Worm (Caenorhabditis elegans): Measurements from ENCODE around the gene glrx-22.

The glrx-22 gene

DNA sequence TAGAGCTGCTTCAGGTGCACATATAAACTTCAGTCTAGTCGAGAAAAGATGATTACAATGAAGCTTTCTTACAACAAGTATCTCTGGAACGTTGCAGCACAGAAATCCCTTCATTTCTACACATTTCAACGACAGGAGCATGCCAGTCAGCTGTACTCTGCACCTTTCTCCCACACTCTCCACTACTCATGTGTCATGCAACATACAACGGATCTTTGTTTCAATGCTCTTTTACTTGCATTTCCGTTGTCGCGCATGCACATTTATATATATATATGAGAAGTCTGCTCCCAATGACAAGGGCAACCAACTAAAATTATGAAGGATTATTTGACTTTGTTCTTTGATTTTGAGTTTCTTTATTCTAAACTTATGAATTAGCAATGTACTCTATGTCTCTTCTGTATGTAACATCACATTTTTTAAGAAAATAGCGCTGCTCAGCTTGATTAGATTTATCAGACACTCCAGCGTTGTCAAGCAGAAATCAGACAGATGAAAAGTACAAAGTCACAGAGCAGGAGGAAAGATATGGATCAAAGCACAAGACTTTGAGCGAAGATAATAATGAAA, 34.2 kb upstream of the glrx-22 start:
- TF ChIP-seq mxl-2 (GFP tag; conservative IDR thresholded peaks at IDR 0.05) (no peak), ctbp-1 (GFP tag; IDR thresholded peaks at IDR 0.05) (no peak), nhr-111 (GFP tag; optimal IDR thresholded peaks at IDR 0.05) (no peak), spr-3 (GFP tag; optimal IDR thresholded peaks at IDR 0.05) (no peak), unc-62 (GFP tag; optimal IDR thresholded peaks at IDR 0.05 in 1 of 2) (peak in 1 of 2 experiments; percentile 94), unc-62 (tag; optimal IDR thresholded peaks at IDR 0.05) (no peak), hlh-30 (tag; optimal IDR thresholded peaks at IDR 0.05; ENCODE audit: insufficient read depth) (peak; percentile 14)

DNA sequence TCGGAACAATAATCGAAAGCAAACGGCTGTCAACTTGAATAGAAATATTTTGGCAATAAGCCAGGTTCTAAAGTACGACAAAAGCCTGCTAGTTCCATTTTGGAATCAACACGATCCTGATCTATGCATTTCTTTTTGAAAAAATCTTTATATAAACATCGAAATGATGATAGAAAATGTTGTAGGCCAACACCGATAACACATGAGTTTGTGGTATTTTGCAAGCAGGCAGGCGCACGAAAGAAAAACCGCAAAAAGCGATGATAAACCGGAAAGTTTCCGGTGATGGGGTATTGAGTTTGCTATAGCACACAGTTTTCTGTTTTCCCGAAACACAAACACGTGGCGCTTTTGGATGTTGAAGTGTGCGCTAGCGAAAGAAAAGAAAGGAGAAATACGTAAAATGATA, 33.1 kb upstream of the glrx-22 start:
- peak; percentile 43 for TF ChIP-seq hlh-11 (tag; optimal IDR thresholded peaks at IDR 0.05)
- TF ChIP-seq hif-1 (tag; optimal IDR thresholded peaks at IDR 0.05) = no peak
- no peak for TF ChIP-seq F44E2.7 (GFP tag; IDR thresholded peaks at IDR 0.05)
- no peak for TF ChIP-seq lin-13 (GFP tag; optimal IDR thresholded peaks at IDR 0.05)
- TF ChIP-seq skn-1 (tag; optimal IDR thresholded peaks at IDR 0.05) = no peak
- no peak for TF ChIP-seq nhr-102 (tag; optimal IDR thresholded peaks at IDR 0.05)
- no peak for TF ChIP-seq spr-1 (tag; optimal IDR thresholded peaks at IDR 0.05)
- no peak for TF ChIP-seq lin-1 (GFP tag; IDR thresholded peaks at IDR 0.05)
- TF ChIP-seq nhr-237 (tag; optimal IDR thresholded peaks at IDR 0.05) = no peak
- no peak for TF ChIP-seq R02D3.7 (tag; optimal IDR thresholded peaks at IDR 0.05)
- TF ChIP-seq dpl-1 (GFP tag; optimal IDR thresholded peaks at IDR 0.05) = no peak
- no peak for TF ChIP-seq daf-16 (GFP tag; optimal IDR thresholded peaks at IDR 0.05)
- TF ChIP-seq daf-16 (tag; optimal IDR thresholded peaks at IDR 0.05) = peak; percentile 58
- no peak for TF ChIP-seq ctbp-1 (GFP tag; IDR thresholded peaks at IDR 0.05)
- TF ChIP-seq tra-1 (GFP tag; IDR thresholded peaks at IDR 0.05) = no peak
- no peak for TF ChIP-seq saeg-2 (GFP tag; IDR thresholded peaks at IDR 0.05)
- TF ChIP-seq madf-9 (GFP tag; conservative IDR thresholded peaks at IDR 0.05) = no peak
- no peak for TF ChIP-seq F37D6.2 (tag; optimal IDR thresholded peaks at IDR 0.05)
- TF ChIP-seq pha-4 (GFP tag; IDR thresholded peaks at IDR 0.05) = no peak
- TF ChIP-seq pha-4 (tag; optimal IDR thresholded peaks at IDR 0.05) = no peak
- TF ChIP-seq daf-19 (GFP tag; conservative IDR thresholded peaks at IDR 0.05) = no peak
- peak; percentile 50 for TF ChIP-seq nhr-77 (tag; optimal IDR thresholded peaks at IDR 0.05)
- TF ChIP-seq spr-3 (GFP tag; optimal IDR thresholded peaks at IDR 0.05) = no peak
- TF ChIP-seq ZK337.2 (GFP tag; IDR thresholded peaks at IDR 0.05) = no peak
- no peak for TF ChIP-seq zip-11 (GFP tag; IDR thresholded peaks at IDR 0.05)
- no peak for TF ChIP-seq ceh-62 (tag; optimal IDR thresholded peaks at IDR 0.05)
- no peak for TF ChIP-seq ztf-7 (tag; optimal IDR thresholded peaks at IDR 0.05)
- TF ChIP-seq unc-130 (GFP tag; optimal IDR thresholded peaks at IDR 0.05) = no peak
- no peak for TF ChIP-seq rbr-2 (tag; optimal IDR thresholded peaks at IDR 0.05)
- TF ChIP-seq tag-97 (GFP tag; IDR thresholded peaks at IDR 0.05) = no peak
- TF ChIP-seq Y48G9A.11 (GFP tag; IDR thresholded peaks at IDR 0.05) = no peak
- TF ChIP-seq lin-15B (tag; optimal IDR thresholded peaks at IDR 0.05) = no peak
- no peak for TF ChIP-seq snpc-4 (tag; optimal IDR thresholded peaks at IDR 0.05)
- no peak for TF ChIP-seq madf-5 (GFP tag; IDR thresholded peaks at IDR 0.05)
- TF ChIP-seq lir-3 (tag; optimal IDR thresholded peaks at IDR 0.05) = no peak
- no peak for TF ChIP-seq zfp-3 (GFP tag; conservative IDR thresholded peaks at IDR 0.05)
- TF ChIP-seq D1046.2 (GFP tag; IDR thresholded peaks at IDR 0.05) = no peak
- no peak for TF ChIP-seq ceh-82 (tag; optimal IDR thresholded peaks at IDR 0.05)
- TF ChIP-seq Y105C5A.15 (GFP tag; IDR thresholded peaks at IDR 0.05) = no peak
- TF ChIP-seq fos-1 (tag; optimal IDR thresholded peaks at IDR 0.05) = no peak
- TF ChIP-seq egl-27 (tag; optimal IDR thresholded peaks at IDR 0.05) = no peak
- TF ChIP-seq daf-12 (tag; optimal IDR thresholded peaks at IDR 0.05) = no peak
- no peak for TF ChIP-seq egl-43 (GFP tag; IDR thresholded peaks at IDR 0.05)
- TF ChIP-seq nhr-6 (tag; optimal IDR thresholded peaks at IDR 0.05) = no peak
- TF ChIP-seq sdz-12 (GFP tag; optimal IDR thresholded peaks at IDR 0.05) = no peak
- no peak for TF ChIP-seq nhr-42 (GFP tag; IDR thresholded peaks at IDR 0.05)
- TF ChIP-seq lin-39 (tag; optimal IDR thresholded peaks at IDR 0.05) = no peak
